Fruit fly (Drosophila melanogaster) S2 (cell line): ENCODE results near the gene CG7886.

Experiments
- CG8478 ChIP-seq: fragments of >200 bp; optimal IDR thresholded peaks from 2 replicates; lab custom pipeline; 2018
- CTCF ChIP-seq, 2 experiments: fragments of >200 bp; optimal IDR thresholded peaks; 2 replicates each; lab custom pipeline; 2018

DNA sequence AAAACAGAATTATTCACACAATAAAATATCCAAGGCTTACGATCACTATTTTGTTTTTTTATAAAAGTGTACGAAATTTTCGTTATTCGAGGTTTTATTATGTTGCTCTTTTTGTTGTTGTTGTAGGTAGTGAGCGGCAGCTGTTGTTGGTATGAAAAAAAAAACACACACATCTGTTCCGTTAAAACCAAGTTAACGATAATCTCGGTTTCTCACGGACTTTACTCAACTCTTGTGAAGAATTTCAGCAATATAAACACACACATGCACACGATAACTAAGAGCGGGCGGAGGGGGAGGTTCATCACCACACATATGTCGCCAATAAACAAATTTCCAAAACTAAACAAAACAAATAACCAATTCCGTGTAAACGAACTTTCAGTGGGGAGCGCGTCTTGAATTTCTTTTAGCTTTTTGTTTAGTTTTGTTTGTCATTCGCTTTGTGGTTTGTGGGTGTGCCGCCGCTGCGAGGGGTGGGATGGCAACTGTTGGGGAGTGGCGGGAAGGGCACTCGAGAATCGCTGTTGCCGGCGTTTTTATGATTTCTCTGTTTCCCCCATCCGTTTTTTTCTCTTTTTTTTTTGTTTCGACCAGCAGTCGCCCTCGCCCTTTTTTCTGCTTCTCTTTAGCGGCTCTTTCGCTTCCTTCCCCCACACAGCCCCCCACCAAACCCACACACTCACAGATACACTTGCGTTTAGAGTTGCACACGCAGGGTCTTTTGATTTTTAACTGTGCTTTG is 12.0 kb upstream of the CG7886 start:
- TF ChIP-seq CTCF (optimal IDR thresholded peaks at IDR 0.05; lab: Kevin White, UChicago) (no peak), CG8478 (lab: Kevin White, UChicago) (no peak)
